Fruit fly (Drosophila melanogaster): ENCODE data around the gene G9a.

The G9a gene

dm6 chrX:278370-279096 lies 32.8 kb downstream of the G9a start:
- peak; percentile 22 for TF ChIP-seq EcR (GFP tag; optimal IDR thresholded peaks at IDR 0.05)
- no peak for TF ChIP-seq fd96Ca (GFP tag; IDR thresholded peaks at IDR 0.05)
- peak; percentile 33 for TF ChIP-seq Pif1B (GFP tag; optimal IDR thresholded peaks at IDR 0.05)
- no peak for TF ChIP-seq CG10348 (GFP tag; IDR thresholded peaks at IDR 0.05)
- no peak for TF ChIP-seq gl (tag; optimal IDR thresholded peaks at IDR 0.05)
- TF ChIP-seq D1 (tag; optimal IDR thresholded peaks at IDR 0.05): no peak
- TF ChIP-seq Pif1A (GFP tag; optimal IDR thresholded peaks at IDR 0.05): peak; percentile 3
- no peak for TF ChIP-seq CG9948 (tag; optimal IDR thresholded peaks at IDR 0.05)
- no peak for TF ChIP-seq CG14655 (GFP tag; optimal IDR thresholded peaks at IDR 0.05)
- no peak for TF ChIP-seq CG32121 (GFP tag; IDR thresholded peaks at IDR 0.05)
- TF ChIP-seq CG13204 (GFP tag; optimal IDR thresholded peaks at IDR 0.05): no peak
- TF ChIP-seq CG15710 (tag; optimal IDR thresholded peaks at IDR 0.05): no peak
- TF ChIP-seq Snoo (tag; optimal IDR thresholded peaks at IDR 0.05): no peak
- no peak for TF ChIP-seq CG8159 (tag; optimal IDR thresholded peaks at IDR 0.05)
- no peak for TF ChIP-seq CG4496 (GFP tag; IDR thresholded peaks at IDR 0.05)
- TF ChIP-seq CG8301 (tag; optimal IDR thresholded peaks at IDR 0.05): no peak
- TF ChIP-seq CG17806 (tag; optimal IDR thresholded peaks at IDR 0.05): peak; percentile 6
- TF ChIP-seq CG12605 (GFP tag; IDR thresholded peaks at IDR 0.05): no peak
- TF ChIP-seq CG34367 (tag; optimal IDR thresholded peaks at IDR 0.05): no peak

- TF ChIP-seq CG8301 (tag; optimal IDR thresholded peaks at IDR 0.05): no peak
- no peak for TF ChIP-seq CG8159 (tag; optimal IDR thresholded peaks at IDR 0.05)
- TF ChIP-seq CG13204 (GFP tag; optimal IDR thresholded peaks at IDR 0.05): no peak
- TF ChIP-seq fd96Ca (GFP tag; IDR thresholded peaks at IDR 0.05): no peak
- TF ChIP-seq D1 (tag; optimal IDR thresholded peaks at IDR 0.05): peak; percentile 71
- no peak for TF ChIP-seq Pif1A (GFP tag; optimal IDR thresholded peaks at IDR 0.05)
- no peak for TF ChIP-seq CG17806 (tag; optimal IDR thresholded peaks at IDR 0.05)
- no peak for TF ChIP-seq CG10348 (GFP tag; IDR thresholded peaks at IDR 0.05)
- no peak for TF ChIP-seq rn (GFP tag; IDR thresholded peaks at IDR 0.05)
- no peak for TF ChIP-seq CG12605 (GFP tag; IDR thresholded peaks at IDR 0.05)
- no peak for TF ChIP-seq Ets98B (GFP tag; IDR thresholded peaks at IDR 0.05)
- no peak for TF ChIP-seq Snoo (tag; optimal IDR thresholded peaks at IDR 0.05)
- no peak for TF ChIP-seq CG14655 (GFP tag; optimal IDR thresholded peaks at IDR 0.05)
- TF ChIP-seq EcR (GFP tag; optimal IDR thresholded peaks at IDR 0.05): peak; percentile 29
- TF ChIP-seq Pif1B (GFP tag; optimal IDR thresholded peaks at IDR 0.05): no peak
- TF ChIP-seq CG34367 (tag; optimal IDR thresholded peaks at IDR 0.05): no peak
Measured at dm6 chrX:279097-279727, 33.4 kb downstream of the G9a start, which contains the start of the genes CG3777 and ewg. CG3777 (plus strand) TSS chrX:279703. ewg (minus strand) TSS chrX:279718.

dm6 chrX:293254-293653 lies 47.5 kb downstream of the G9a start:
- TF ChIP-seq Pif1A (GFP tag; optimal IDR thresholded peaks at IDR 0.05) (peak; percentile 25), CG32121 (GFP tag; IDR thresholded peaks at IDR 0.05) (0 out of 2 replicates have a peak, but pooled peaks have one; percentile 39), Ets98B (GFP tag; IDR thresholded peaks at IDR 0.05) (no peak), EcR (GFP tag; optimal IDR thresholded peaks at IDR 0.05) (no peak), CG8159 (tag; optimal IDR thresholded peaks at IDR 0.05) (peak; percentile 52), CG34367 (tag; optimal IDR thresholded peaks at IDR 0.05) (peak; percentile 25), CG14655 (GFP tag; optimal IDR thresholded peaks at IDR 0.05) (peak; percentile 71), CG8301 (tag; optimal IDR thresholded peaks at IDR 0.05) (peak; percentile 60), CG9948 (tag; optimal IDR thresholded peaks at IDR 0.05) (peak; percentile 37)

- TF ChIP-seq CG15710 (tag; optimal IDR thresholded peaks at IDR 0.05) (no peak), CG8159 (tag; optimal IDR thresholded peaks at IDR 0.05) (no peak), Pif1B (GFP tag; optimal IDR thresholded peaks at IDR 0.05) (no peak), rn (GFP tag; IDR thresholded peaks at IDR 0.05) (no peak), Snoo (tag; optimal IDR thresholded peaks at IDR 0.05) (no peak)
Measured at dm6 chrX:294839-295238, 49.1 kb downstream of the G9a start, which contains the start of gene CG13375. CG13375 (minus strand) TSS chrX:294962.
